Fruit fly (Drosophila melanogaster): ENCODE data around the gene CG10140.

CG10140 gene

DNA sequence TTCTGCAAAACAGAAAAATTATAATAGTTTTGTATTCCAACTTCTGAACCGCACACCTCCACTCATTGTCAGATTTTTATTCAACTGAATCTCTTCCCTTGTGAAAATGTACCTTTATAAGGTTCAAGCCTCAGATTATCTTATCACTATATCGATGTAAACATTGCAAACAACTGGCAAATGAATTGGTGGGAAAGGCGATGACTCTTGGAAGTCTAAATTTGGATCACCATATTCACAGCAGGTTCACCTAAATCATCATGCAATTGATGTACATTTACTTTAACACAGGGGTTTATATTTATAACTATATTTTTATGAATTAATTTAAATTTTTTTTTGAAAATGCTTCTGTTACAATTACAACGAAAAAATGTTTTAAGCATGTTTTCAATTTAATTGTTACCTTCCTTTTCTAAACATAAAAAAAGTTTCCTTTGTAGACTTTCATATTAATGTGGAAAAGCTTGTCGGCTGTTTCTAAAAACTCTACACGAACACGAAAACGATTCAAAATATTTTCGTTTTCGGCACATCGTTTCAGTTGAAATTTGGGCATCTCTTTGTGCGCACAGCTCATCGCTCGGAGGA is at the start of gene CG10140, which contains the start of gene CG14109:
Gene CG10140, minus strand, starts transcription at position 101 of the 591 bp plus-strand sequence.
Gene CG14109, plus strand, starts transcription at position 541 of the 591 bp plus-strand sequence.
- TF ChIP-seq pan (optimal IDR thresholded peaks at IDR 0.05) (no peak), EcR (GFP tag; optimal IDR thresholded peaks at IDR 0.05) (no peak), Dll (optimal IDR thresholded peaks at IDR 0.05) (no peak), CG8478 (optimal IDR thresholded peaks at IDR 0.05) (no peak)

DNA sequence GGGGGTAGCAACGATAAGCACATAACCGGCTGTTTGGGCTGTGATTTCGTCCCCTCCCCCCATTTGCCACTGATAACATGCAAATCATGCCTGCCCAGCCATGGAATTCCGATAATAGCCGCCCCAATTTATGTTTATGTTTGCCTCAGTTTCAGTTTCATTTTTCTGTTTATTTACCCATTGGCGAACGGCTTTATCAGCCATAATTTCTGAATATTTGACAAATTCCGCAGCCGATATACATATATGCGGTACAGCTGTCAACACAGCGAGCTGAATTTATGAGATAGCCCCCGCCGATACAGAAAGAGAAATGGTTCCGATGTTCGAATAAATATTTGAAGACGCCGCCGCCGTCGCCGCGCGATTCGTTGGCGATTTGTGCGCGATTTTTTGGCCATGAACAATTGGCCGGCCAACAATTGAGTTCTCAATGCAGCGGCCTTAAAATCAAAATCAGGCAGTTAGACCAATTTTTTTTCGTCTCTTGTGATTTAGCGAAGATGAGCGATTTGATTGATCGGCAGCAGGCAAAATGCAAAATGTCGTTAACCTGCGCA is 49.0 kb upstream of the CG10140 start:
- no peak for TF ChIP-seq Dll (optimal IDR thresholded peaks at IDR 0.05)
- no peak for TF ChIP-seq EcR (GFP tag; optimal IDR thresholded peaks at IDR 0.05)
- TF ChIP-seq pan (optimal IDR thresholded peaks at IDR 0.05): no peak

DNA sequence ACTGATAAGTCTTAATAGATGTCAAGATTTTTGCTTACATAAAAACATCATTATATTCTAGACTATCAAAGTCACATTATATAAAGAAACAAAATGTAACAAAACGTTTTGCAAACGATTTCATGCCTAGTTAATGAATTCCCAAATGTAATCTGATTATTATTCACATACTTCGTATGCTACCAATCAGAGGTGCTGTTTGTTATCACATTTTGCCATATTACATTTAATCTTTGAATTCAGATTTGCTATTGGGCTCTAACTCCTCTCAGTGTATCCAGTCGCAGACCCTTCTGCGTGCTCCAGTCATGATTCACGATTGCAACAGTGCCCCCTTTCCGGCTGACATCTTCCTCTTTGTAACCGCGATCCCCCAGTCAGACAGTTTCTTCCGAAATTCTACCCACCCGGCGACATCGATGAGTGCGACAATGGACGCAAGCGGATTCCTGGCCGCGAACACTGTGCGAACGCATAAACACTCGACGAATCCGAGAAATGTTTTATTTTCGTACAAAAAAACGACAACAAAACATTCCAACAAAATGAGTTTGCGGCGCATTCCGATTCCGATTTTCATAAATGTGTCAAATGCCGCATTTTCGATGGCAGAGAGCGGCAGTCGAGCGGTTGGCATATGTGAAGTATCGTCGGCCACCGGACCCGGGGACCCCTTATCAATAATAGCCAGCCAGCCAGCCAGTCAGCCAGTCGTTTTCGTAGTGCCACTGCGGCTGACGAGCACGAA is 48.0 kb upstream of the CG10140 start:
- TF ChIP-seq pan (optimal IDR thresholded peaks at IDR 0.05): no peak
- no peak for TF ChIP-seq usp (GFP tag; optimal IDR thresholded peaks at IDR 0.05)
- TF ChIP-seq Dll (optimal IDR thresholded peaks at IDR 0.05): no peak
- no peak for TF ChIP-seq psq (optimal IDR thresholded peaks at IDR 0.05)
- TF ChIP-seq EcR (GFP tag; optimal IDR thresholded peaks at IDR 0.05): no peak
- no peak for TF ChIP-seq CG8478 (optimal IDR thresholded peaks at IDR 0.05)

DNA sequence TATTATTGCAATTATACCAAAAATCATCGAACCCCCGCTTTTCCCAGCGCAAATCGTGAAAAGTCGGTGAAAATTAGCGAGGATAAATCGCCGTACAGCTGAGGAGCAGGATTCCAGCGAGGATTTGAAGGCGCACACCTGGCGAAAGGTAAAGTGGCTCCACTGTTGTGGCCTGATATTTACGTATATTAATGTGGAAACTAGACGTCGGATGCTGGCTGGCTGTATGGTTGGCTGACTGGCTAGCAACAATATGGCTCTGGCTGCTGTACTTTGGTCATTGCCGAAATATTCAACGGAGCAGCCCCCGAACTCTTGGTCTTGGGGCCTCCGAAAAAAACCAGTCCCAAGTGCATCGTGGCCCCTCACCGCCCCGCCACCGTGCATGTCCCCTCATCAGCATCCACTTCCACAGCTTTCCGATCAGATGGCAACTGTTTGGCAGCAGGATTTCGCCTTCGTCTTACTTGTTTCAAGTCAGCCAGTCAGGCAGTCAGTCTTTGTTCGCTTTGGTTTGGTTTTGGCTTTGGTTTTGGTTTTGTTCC is 46.7 kb upstream of the CG10140 start:
- TF ChIP-seq EcR (GFP tag; optimal IDR thresholded peaks at IDR 0.05) (no peak), Dll (optimal IDR thresholded peaks at IDR 0.05) (peak; percentile 15)

DNA sequence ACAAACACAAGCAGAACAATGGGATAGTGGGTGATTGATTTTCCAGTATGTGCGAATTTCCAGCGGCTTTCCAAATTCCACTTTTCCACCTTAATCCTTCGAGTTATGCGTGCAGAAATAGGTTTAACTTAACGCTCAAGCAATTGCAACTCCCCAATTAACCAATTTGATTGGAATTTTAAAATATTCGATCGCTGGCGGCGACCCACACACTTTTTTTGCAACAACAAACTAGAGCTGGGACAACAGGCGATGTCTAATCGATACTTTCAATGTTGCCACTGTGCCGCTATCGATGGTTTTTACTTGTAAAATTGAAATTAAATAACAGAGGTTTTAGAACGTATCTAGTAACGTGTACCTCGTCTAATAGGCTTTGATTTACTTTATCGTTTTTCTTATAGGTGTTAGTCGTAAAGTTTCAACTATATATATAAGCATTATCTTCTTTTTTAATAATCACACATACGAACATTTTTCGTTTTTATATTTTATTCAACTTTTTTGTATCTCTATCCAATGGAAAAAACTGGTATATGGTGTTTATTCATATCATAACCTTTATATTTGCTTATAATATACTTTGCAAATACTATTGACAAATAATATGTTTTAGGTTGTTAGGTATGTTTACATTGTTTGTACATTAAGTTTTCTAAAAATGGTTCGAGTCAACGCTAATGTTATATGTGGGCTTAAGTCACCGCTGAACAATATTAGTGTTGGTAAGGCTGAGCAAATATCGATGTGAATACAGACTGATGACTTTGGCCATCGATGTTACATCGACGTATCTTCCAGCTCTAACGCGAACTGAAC is 46.0 kb upstream of the CG10140 start, which contains the start of the genes Abp1 and Tgi:
Gene Abp1, minus strand, starts transcription at position 240 of the 819 bp plus-strand sequence.
Gene Tgi, plus strand, starts transcription at position 757 of the 819 bp plus-strand sequence.
- TF ChIP-seq psq (optimal IDR thresholded peaks at IDR 0.05) (no peak), EcR (GFP tag; optimal IDR thresholded peaks at IDR 0.05) (no peak), usp (GFP tag; optimal IDR thresholded peaks at IDR 0.05) (no peak), CG8478 (optimal IDR thresholded peaks at IDR 0.05) (no peak), pan (optimal IDR thresholded peaks at IDR 0.05) (no peak), Dll (optimal IDR thresholded peaks at IDR 0.05) (no peak)

DNA sequence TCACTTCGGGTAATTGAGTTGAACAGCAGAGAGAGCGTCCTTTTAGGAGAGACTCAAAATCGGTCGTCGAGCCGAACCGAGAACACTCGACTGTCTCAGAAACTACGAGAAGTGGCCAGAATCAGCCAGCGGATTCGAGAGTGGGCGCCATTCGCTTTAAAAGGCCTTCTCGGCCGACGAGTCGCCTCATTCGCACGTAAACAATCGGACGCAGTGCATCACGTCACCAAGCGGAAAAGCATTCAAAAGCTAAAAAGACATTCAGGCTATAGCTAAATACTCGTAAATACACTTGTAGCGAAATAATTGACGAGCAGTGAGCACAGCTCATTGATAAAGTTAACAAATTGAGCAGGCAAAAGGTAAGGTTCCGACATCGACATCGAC is 40.0 kb upstream of the CG10140 start:
- TF ChIP-seq psq (optimal IDR thresholded peaks at IDR 0.05) (no peak), Dll (optimal IDR thresholded peaks at IDR 0.05) (peak; percentile 25)

DNA sequence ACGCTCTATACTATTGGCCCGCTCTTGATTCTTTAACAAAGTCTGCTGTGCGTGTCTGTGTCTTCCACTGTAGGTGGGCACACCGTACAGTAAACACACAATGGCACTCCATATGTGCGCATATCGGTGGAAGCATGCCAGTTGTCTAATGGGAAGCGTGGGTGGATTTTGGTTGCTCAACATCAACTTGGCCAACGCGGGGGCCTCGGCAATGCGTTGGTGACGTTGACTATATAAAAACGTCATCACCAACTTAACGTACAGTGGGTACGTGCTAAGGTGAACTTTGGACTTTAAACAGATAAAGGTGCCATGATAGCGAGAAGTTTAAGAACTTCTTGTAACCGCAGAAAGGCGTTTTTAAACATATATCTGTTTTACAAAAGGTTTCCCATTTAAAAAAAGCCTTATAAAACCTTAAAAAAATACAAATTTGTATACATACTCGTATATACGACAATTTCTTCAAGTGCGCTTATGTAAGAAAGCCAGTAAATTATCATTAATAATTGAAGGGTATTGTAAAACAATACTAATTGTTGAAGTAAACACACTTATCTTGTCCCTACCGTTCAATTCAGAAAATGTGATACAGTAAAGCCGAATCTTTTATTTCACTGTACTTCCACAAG is 39.5 kb upstream of the CG10140 start:
- TF ChIP-seq EcR (GFP tag; optimal IDR thresholded peaks at IDR 0.05) (no peak), psq (optimal IDR thresholded peaks at IDR 0.05) (no peak), Dll (optimal IDR thresholded peaks at IDR 0.05) (no peak), usp (GFP tag; optimal IDR thresholded peaks at IDR 0.05) (no peak), pan (optimal IDR thresholded peaks at IDR 0.05) (no peak), CG8478 (optimal IDR thresholded peaks at IDR 0.05) (no peak)

DNA sequence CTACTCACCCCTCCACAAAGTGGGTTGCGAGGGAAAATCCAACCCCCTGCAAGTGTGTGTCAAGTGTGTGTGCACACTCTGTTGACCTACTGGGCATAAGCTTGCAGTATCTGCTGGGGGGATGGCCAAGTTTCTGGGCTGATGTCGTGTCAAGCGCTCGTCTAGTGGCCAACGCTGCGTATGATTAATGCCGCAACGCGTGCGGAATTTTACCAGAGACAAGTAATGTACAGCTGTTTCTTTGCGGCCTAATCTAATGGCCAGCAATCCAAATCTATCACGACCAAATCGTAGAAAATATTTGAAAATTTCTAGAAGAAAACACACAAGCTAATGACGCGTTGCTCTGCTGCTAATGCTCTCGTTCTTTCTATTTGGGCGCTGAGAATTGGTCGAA is 38.9 kb upstream of the CG10140 start:
- no peak for TF ChIP-seq pan (optimal IDR thresholded peaks at IDR 0.05)
- no peak for TF ChIP-seq EcR (GFP tag; optimal IDR thresholded peaks at IDR 0.05)
- no peak for TF ChIP-seq psq (optimal IDR thresholded peaks at IDR 0.05)
- no peak for TF ChIP-seq Dll (optimal IDR thresholded peaks at IDR 0.05)
- no peak for TF ChIP-seq CG8478 (optimal IDR thresholded peaks at IDR 0.05)
- TF ChIP-seq usp (GFP tag; optimal IDR thresholded peaks at IDR 0.05): no peak

DNA sequence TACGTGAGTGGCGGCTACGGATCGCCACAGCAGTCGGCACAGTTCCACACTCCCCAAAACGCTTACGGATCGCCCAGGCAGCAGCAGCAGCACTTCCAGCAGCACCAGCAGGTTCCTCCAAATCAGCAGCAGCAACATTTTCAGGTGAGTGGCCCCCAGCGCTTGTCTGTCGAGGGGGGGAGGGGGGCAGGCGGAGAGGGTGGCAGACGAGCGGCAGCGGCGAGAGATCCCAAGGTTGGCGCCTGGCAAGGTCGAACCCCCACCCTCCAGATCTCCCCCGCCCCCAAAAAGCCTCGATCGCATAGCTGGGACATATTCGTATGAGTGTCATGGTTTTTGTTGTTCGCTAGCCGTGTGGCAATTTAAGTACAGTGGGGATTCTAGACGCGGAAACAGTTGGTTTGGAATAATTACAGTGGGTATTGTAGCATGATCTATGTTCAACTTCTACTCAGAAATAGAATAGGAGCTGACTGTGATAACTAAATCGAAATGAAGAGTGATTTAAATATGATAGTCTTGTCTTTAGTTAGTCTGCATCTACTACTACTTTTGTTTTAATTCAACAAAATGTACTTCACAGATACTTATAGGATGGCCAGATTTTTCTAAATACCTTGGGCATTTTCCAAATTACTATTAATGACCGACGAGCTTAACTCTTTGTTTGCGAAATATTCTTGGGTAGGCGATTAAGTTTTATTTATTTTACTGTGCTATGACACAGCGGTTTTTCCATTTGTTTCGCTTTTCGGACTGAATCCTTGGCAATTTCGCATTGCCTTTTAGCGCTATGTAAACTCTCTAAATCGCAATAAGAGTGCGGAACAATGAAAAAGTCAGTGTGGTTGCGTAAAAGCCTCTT is 38.3 kb upstream of the CG10140 start:
- TF ChIP-seq Dll (optimal IDR thresholded peaks at IDR 0.05): no peak
- no peak for TF ChIP-seq CG8478 (optimal IDR thresholded peaks at IDR 0.05)
- TF ChIP-seq usp (GFP tag; optimal IDR thresholded peaks at IDR 0.05): no peak
- no peak for TF ChIP-seq pan (optimal IDR thresholded peaks at IDR 0.05)
- no peak for TF ChIP-seq psq (optimal IDR thresholded peaks at IDR 0.05)
- TF ChIP-seq EcR (GFP tag; optimal IDR thresholded peaks at IDR 0.05): no peak

DNA sequence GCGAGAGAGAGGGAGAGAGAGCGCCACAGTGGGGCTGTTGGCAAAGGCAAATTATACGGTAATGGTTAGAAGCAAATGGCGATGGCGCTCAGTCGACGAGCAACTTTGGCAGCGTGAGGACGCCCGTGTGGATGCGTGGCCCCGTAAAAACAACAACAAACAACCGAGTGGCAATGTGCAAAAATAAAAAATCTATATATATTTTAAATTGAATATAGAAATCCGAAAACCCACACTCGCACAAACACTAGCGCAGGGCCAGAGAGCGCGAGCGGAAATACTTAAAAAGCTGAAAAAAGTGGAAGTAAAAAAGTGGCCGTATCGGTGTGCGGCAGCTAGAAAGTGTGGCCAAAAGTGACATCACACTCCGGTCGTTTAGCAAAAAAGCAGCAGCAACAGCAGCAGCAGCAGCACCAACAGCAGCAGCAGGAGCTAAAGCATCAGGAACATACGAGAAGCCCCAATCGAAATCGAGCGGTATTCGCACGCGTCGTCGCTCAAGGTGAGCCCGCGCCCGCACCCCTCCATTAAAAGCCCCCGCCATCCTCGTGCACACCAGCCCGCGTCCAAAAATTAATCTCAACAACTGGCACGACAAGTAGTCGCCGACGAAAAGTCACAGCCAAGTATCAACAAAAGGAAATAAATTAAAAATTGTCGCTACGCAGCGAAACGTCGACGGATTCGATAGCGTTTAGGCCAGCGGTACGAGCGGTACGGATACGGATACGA is 37.3 kb upstream of the CG10140 start, which contains the start of gene stv:
Gene stv, plus strand, starts transcription at position 89 of the 732 bp plus-strand sequence.
- TF ChIP-seq psq (optimal IDR thresholded peaks at IDR 0.05) (no peak), CG8478 (optimal IDR thresholded peaks at IDR 0.05) (no peak), EcR (GFP tag; optimal IDR thresholded peaks at IDR 0.05) (no peak), usp (GFP tag; optimal IDR thresholded peaks at IDR 0.05) (no peak), pan (optimal IDR thresholded peaks at IDR 0.05) (no peak), Dll (optimal IDR thresholded peaks at IDR 0.05) (no peak)

Data from whole organism.